Worm (Caenorhabditis elegans) whole organism, young adult: ENCODE results near the gene F43G6.7.

Experiments
- akir-1 ChIP-seq: fragments of 200-800 bp; sonication (Bioruptor generic); optimal IDR thresholded peaks from 2 replicates; lab custom pipeline; 2018; ENCODE audit warnings: mild to moderate bottlenecking, missing genetic modification characterization, moderate library complexity, missing compliant biosample characterization
- cebp-2 ChIP-seq: fragments of 200-800 bp; sonication (Bioruptor generic); IDR thresholded peaks from 2 replicates; pipeline ENCODE4 v1.3.6; 2022; ENCODE audit warnings: missing genetic modification characterization, missing compliant biosample characterization
- madf-10 ChIP-seq: sonication (generic microtip); optimal IDR thresholded peaks from 2 replicates; lab custom pipeline; 2016; ENCODE audit warnings: mild to moderate bottlenecking, missing genetic modification characterization, missing compliant biosample characterization
- mxl-1 ChIP-seq: sonication (generic microtip); optimal IDR thresholded peaks from 2 replicates; lab custom pipeline; 2016; ENCODE audit warnings: missing genetic modification characterization, missing compliant biosample characterization
- snpc-3.4 ChIP-seq: sonication (generic microtip); optimal IDR thresholded peaks from 2 replicates; lab custom pipeline; 2017; ENCODE audit warnings: missing genetic modification characterization, mild to moderate bottlenecking, missing compliant biosample characterization, antibody characterized with exemption, moderate library complexity, missing genotype, missing genetic modification reagents
- snpc-4 ChIP-seq, 5 experiments: fragments of 150-350 bp in 1 of 5; sonication (generic microtip) in 4 of 5; optimal IDR thresholded peaks; 2 replicates each; lab custom pipeline; 2014 to 2018; ENCODE audit warnings: missing genetic modification characterization in 5 of 5, missing biosample characterization in 3 of 5, antibody characterized with exemption in 2 of 5, mild to moderate bottlenecking in 2 of 5, missing compliant biosample characterization in 2 of 5, missing genotype in 2 of 5, moderate library complexity in 2 of 5, missing genetic modification reagents in 1 of 5

- TF ChIP-seq snpc-4 (GFP tag; optimal IDR thresholded peaks at IDR 0.05; lab: Kevin White, UChicago) = no peak
- TF ChIP-seq snpc-4 (tag; optimal IDR thresholded peaks at IDR 0.05; lab: Kevin White, UChicago) = no peak
- TF ChIP-seq madf-10 (tag; lab: Kevin White, UChicago) = no peak
- TF ChIP-seq snpc-3.4 (tag; lab: Kevin White, UChicago) = no peak
- no peak for TF ChIP-seq mxl-1 (tag; lab: Kevin White, UChicago)
- TF ChIP-seq cebp-2 (GFP tag; lab: Robert Waterston, UW) = no peak
- TF ChIP-seq akir-1 (GFP tag; lab: Kevin White, UChicago) = no peak
Measured at ce11 chrII:11802451-11802850, 8.1 kb upstream of the F43G6.7 start, which contains the start of gene F43G6.17.
